Worm (Caenorhabditis elegans) whole organism, mixed stage, embryonic: ENCODE results near the gene K09C6.9.

Source experiments
- bed-3 ChIP-seq: fragments of 200-800 bp; sonication (Bioruptor generic); optimal IDR thresholded peaks from 3 replicates; lab custom pipeline; 2018; ENCODE audit warnings: mild to moderate bottlenecking, missing genetic modification characterization, moderate library complexity, missing compliant biosample characterization
- blmp-1 ChIP-seq: fragments of 150-350 bp; optimal IDR thresholded peaks from 2 replicates; lab custom pipeline; 2014; ENCODE audit warnings: missing biosample characterization, missing genetic modification characterization
- ceh-39 ChIP-seq: fragments of 150-350 bp; optimal IDR thresholded peaks from 2 replicates; lab custom pipeline; 2014; ENCODE audit warnings: missing biosample characterization, missing genetic modification characterization
- ceh-43 ChIP-seq: fragments of 200-800 bp; sonication (Bioruptor generic); optimal IDR thresholded peaks from 2 replicates; lab custom pipeline; 2018; ENCODE audit warnings: mild to moderate bottlenecking, missing genetic modification characterization, moderate library complexity, missing compliant biosample characterization
- ces-1 ChIP-seq: fragments of 150-350 bp; optimal IDR thresholded peaks from 2 replicates; lab custom pipeline; 2014; ENCODE audit warnings: missing biosample characterization, missing genetic modification reagents, missing genetic modification characterization
- cnd-1 ChIP-seq: fragments of 200-800 bp; sonication (Bioruptor generic); optimal IDR thresholded peaks from 2 replicates; lab custom pipeline; 2018; ENCODE audit warnings: mild to moderate bottlenecking, missing genetic modification characterization, missing compliant biosample characterization
- elt-1 ChIP-seq: sonication (generic microtip); optimal IDR thresholded peaks from 2 replicates; lab custom pipeline; 2017; ENCODE audit warnings: missing genetic modification characterization, mild to moderate bottlenecking, missing compliant biosample characterization, antibody characterized with exemption, moderate library complexity, borderline replicate concordance; ENCODE audit not compliant: insufficient read depth
- elt-3 ChIP-seq: fragments of 150-350 bp; optimal IDR thresholded peaks from 2 replicates; lab custom pipeline; 2014; ENCODE audit warnings: missing biosample characterization, missing genetic modification characterization
- flh-1 ChIP-seq: fragments of 200-800 bp; sonication (Bioruptor generic); optimal IDR thresholded peaks from 2 replicates; lab custom pipeline; 2018; ENCODE audit warnings: mild to moderate bottlenecking, missing genetic modification characterization, moderate library complexity, missing compliant biosample characterization
- ham-2 ChIP-seq: fragments of 200-800 bp; sonication (Bioruptor generic); optimal IDR thresholded peaks from 2 replicates; lab custom pipeline; 2018; ENCODE audit warnings: mild to moderate bottlenecking, missing genetic modification characterization, missing compliant biosample characterization
- hlh-1 ChIP-seq: fragments of 150-350 bp; optimal IDR thresholded peaks from 2 replicates; lab custom pipeline; 2014; ENCODE audit warnings: missing biosample characterization, missing genetic modification reagents, missing genetic modification characterization
- lin-13 ChIP-seq: fragments of 150-350 bp; optimal IDR thresholded peaks from 2 replicates; lab custom pipeline; 2014; ENCODE audit warnings: missing biosample characterization, missing genetic modification characterization
- lin-32 ChIP-seq: fragments of 200-800 bp; sonication (Bioruptor generic); optimal IDR thresholded peaks from 2 replicates; lab custom pipeline; 2018; ENCODE audit warnings: mild to moderate bottlenecking, missing genetic modification characterization, missing compliant biosample characterization
- lsy-2 ChIP-seq: fragments of 150-350 bp; optimal IDR thresholded peaks from 2 replicates; lab custom pipeline; 2014; ENCODE audit warnings: missing biosample characterization, missing genetic modification characterization
- mab-5 ChIP-seq: fragments of 150-350 bp; optimal IDR thresholded peaks from 2 replicates; lab custom pipeline; 2014; ENCODE audit warnings: missing biosample characterization, missing genetic modification characterization
- mep-1 ChIP-seq: fragments of 150-350 bp; optimal IDR thresholded peaks from 2 replicates; lab custom pipeline; 2017; ENCODE audit warnings: missing biosample characterization, missing genetic modification reagents, missing genetic modification characterization, inconsistent platforms
- nhr-12 ChIP-seq: fragments of 150-350 bp; optimal IDR thresholded peaks from 2 replicates; lab custom pipeline; 2014; ENCODE audit warnings: missing biosample characterization, missing genetic modification characterization
- nhr-2 ChIP-seq: fragments of 150-350 bp; optimal IDR thresholded peaks from 2 replicates; lab custom pipeline; 2014; ENCODE audit warnings: missing biosample characterization, missing genetic modification characterization
- nhr-237 ChIP-seq: fragments of 150-350 bp; optimal IDR thresholded peaks from 2 replicates; lab custom pipeline; 2014; ENCODE audit warnings: missing biosample characterization, missing genetic modification characterization
- nhr-28 ChIP-seq: fragments of 150-350 bp; optimal IDR thresholded peaks from 2 replicates; lab custom pipeline; 2014; ENCODE audit warnings: missing biosample characterization, missing genetic modification characterization
- nhr-76 ChIP-seq: sonication (generic microtip); optimal IDR thresholded peaks from 2 replicates; lab custom pipeline; 2017; ENCODE audit warnings: missing biosample characterization, missing genetic modification characterization
- pha-4 ChIP-seq: fragments of 150-350 bp; optimal IDR thresholded peaks from 2 replicates; lab custom pipeline; 2018; ENCODE audit warnings: missing biosample characterization, missing genetic modification reagents, missing genetic modification characterization
- sem-2 ChIP-seq: fragments of 200-800 bp; sonication (Bioruptor generic); optimal IDR thresholded peaks from 2 replicates; lab custom pipeline; 2018; ENCODE audit warnings: mild to moderate bottlenecking, missing genetic modification characterization, missing compliant biosample characterization
- snpc-4 ChIP-seq: fragments of 150-350 bp; optimal IDR thresholded peaks from 2 replicates; lab custom pipeline; 2014; ENCODE audit warnings: missing biosample characterization, missing genetic modification characterization
- sptf-1 ChIP-seq: sonication (generic microtip); optimal IDR thresholded peaks from 2 replicates; lab custom pipeline; 2017; ENCODE audit warnings: mild to moderate bottlenecking, missing genetic modification characterization, moderate library complexity, missing compliant biosample characterization
- unc-120 ChIP-seq: sonication (generic microtip); optimal IDR thresholded peaks from 2 replicates; lab custom pipeline; 2017; ENCODE audit warnings: missing genetic modification characterization, missing compliant biosample characterization; ENCODE audit not compliant: poor library complexity, severe bottlenecking
- unc-39 ChIP-seq: fragments of 150-350 bp; optimal IDR thresholded peaks from 2 replicates; lab custom pipeline; 2014; ENCODE audit warnings: missing biosample characterization, missing genetic modification characterization
- unc-62 ChIP-seq: fragments of 150-350 bp; optimal IDR thresholded peaks from 2 replicates; lab custom pipeline; 2014; ENCODE audit warnings: missing biosample characterization, missing genetic modification reagents, missing genetic modification characterization
- zip-8 ChIP-seq: fragments of 150-350 bp; optimal IDR thresholded peaks from 2 replicates; lab custom pipeline; 2014; ENCODE audit warnings: missing biosample characterization, missing genetic modification characterization

K09C6.9 gene

ce11 chrV:854966-855365 lies at the start of gene K09C6.9:
Gene K09C6.9 (minus strand): TSS chrV:855066.
- TF ChIP-seq flh-1 (GFP tag; lab: Kevin White, UChicago) = no peak
- TF ChIP-seq ces-1 (GFP tag; lab: Kevin White, UChicago) = no peak
- TF ChIP-seq lin-32 (GFP tag; lab: Kevin White, UChicago) = no peak
- TF ChIP-seq lsy-2 (tag; lab: Kevin White, UChicago) = no peak
- no peak for TF ChIP-seq sptf-1
- no peak for TF ChIP-seq nhr-2 (tag; lab: Kevin White, UChicago)
- no peak for TF ChIP-seq snpc-4 (tag; lab: Kevin White, UChicago)
- TF ChIP-seq nhr-28 (tag; lab: Kevin White, UChicago) = no peak
- no peak for TF ChIP-seq elt-3
- no peak for TF ChIP-seq lin-13 (tag; lab: Kevin White, UChicago)
- no peak for TF ChIP-seq ceh-39
- no peak for TF ChIP-seq unc-62 (GFP tag; lab: Kevin White, UChicago)
- TF ChIP-seq nhr-12 (tag; lab: Kevin White, UChicago) = no peak
- no peak for TF ChIP-seq nhr-237 (tag; lab: Kevin White, UChicago)

ce11 chrV:904232-904983 lies 49.5 kb upstream of the K09C6.9 start, which contains the start of gene trm-2A:
Gene trm-2A (plus strand): TSS chrV:904963.
- TF ChIP-seq ham-2 = no peak
- peak; percentile 4 for TF ChIP-seq unc-120
- TF ChIP-seq lin-13 (tag; lab: Kevin White, UChicago) = peak; percentile 59
- TF ChIP-seq pha-4 (tag; lab: Kevin White, UChicago) = peak; percentile 63
- no peak for TF ChIP-seq zip-8
- TF ChIP-seq ces-1 (GFP tag; lab: Kevin White, UChicago) = peak; percentile 50
- peak; percentile 38 for TF ChIP-seq ceh-39
- no peak for TF ChIP-seq nhr-2 (tag; lab: Kevin White, UChicago)
- TF ChIP-seq nhr-237 (tag; lab: Kevin White, UChicago) = peak; percentile 37
- peak; percentile 51 for TF ChIP-seq lsy-2 (tag; lab: Kevin White, UChicago)
- peak; percentile 81 for TF ChIP-seq mep-1 (tag; lab: Kevin White, UChicago)
- no peak for TF ChIP-seq lin-32 (GFP tag; lab: Kevin White, UChicago)
- TF ChIP-seq hlh-1 = peak; percentile 17

ce11 chrV:903460-903859 lies 48.6 kb upstream of the K09C6.9 start, which contains the start of gene fmo-5:
Gene fmo-5 (minus strand): TSS chrV:903665.
- TF ChIP-seq nhr-2 (tag; lab: Kevin White, UChicago) = no peak
- TF ChIP-seq unc-120 = no peak
- TF ChIP-seq ceh-43 (GFP tag; lab: Kevin White, UChicago) = no peak
- TF ChIP-seq ham-2 = no peak
- TF ChIP-seq snpc-4 (tag; lab: Kevin White, UChicago) = no peak
- TF ChIP-seq elt-1 = no peak
- TF ChIP-seq nhr-12 (tag; lab: Kevin White, UChicago) = no peak
- TF ChIP-seq ces-1 (GFP tag; lab: Kevin White, UChicago) = no peak
- TF ChIP-seq, all 35 proteins: peak for 0

ce11 chrV:899087-899486 lies 44.2 kb upstream of the K09C6.9 start, which contains the start of gene nas-32:
Gene nas-32 (minus strand): TSS chrV:899187.
- TF ChIP-seq nhr-76 = no peak
- TF ChIP-seq nhr-28 (tag; lab: Kevin White, UChicago) = no peak
- no peak for TF ChIP-seq nhr-2 (tag; lab: Kevin White, UChicago)

- TF ChIP-seq bed-3 (GFP tag; lab: Kevin White, UChicago) (no peak), blmp-1 (tag; lab: Kevin White, UChicago) (no peak), lsy-2 (tag; lab: Kevin White, UChicago) (no peak), ceh-43 (GFP tag; lab: Kevin White, UChicago) (no peak), unc-39 (no peak), lin-32 (GFP tag; lab: Kevin White, UChicago) (no peak), mep-1 (tag; lab: Kevin White, UChicago) (no peak), unc-120 (no peak), elt-1 (no peak), ham-2 (no peak), cnd-1 (tag; lab: Kevin White, UChicago) (no peak), elt-3 (no peak), sem-2 (no peak), unc-62 (GFP tag; lab: Kevin White, UChicago) (no peak), zip-8 (no peak), mab-5 (tag; lab: Kevin White, UChicago) (no peak)
Measured at ce11 chrV:893437-894018, 38.7 kb upstream of the K09C6.9 start, which contains the start of the genes srlf-23 and srlf-20. Gene srlf-23 (minus strand): TSS chrV:893537. Gene srlf-20 (plus strand): TSS chrV:893968.
